Fruit fly (Drosophila melanogaster): ENCODE data around the gene Agpat1.

The Agpat1 gene

DNA sequence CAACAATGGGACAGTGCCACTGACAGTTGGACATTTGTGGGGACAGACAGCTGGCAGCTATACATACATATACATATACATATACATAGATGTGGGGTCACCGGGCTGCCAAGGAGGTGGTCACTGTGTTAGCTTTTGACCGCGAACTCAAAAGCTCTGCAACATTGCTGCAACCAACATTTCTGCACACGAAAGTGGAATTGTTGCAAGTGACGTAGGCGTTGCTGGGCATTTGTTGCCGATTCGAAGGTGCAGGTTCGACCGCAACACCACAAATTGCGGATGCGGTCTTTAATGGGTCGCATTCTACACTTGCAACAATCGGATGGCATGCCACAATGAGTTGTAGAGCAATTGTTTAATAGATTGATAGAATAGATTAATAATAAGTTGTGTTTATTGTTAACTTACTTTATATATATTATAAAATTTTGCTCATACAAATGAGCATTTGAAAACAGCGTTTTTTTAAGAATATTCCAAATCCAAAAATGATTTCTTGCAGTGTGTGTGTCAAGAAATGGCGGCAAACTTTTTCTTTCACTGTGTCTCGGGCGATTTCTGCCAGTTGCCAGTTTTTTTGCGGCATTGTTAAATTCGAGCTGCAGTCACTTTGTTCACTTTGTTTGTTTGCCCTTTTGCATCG, 12.8 kb downstream of the Agpat1 start:
- no peak for TF ChIP-seq Lpt (GFP tag; optimal IDR thresholded peaks at IDR 0.05)
- no peak for TF ChIP-seq lz (GFP tag; optimal IDR thresholded peaks at IDR 0.05)
- TF ChIP-seq Hr4 (GFP tag; optimal IDR thresholded peaks at IDR 0.05): peak; percentile 23
- peak; percentile 3 for TF ChIP-seq fd59A (GFP tag; optimal IDR thresholded peaks at IDR 0.05)
- no peak for TF ChIP-seq CG15336 (GFP tag; IDR thresholded peaks at IDR 0.05)
- TF ChIP-seq fd85E (GFP tag; optimal IDR thresholded peaks at IDR 0.05): no peak
- TF ChIP-seq salr (GFP tag; optimal IDR thresholded peaks at IDR 0.05): no peak
- TF ChIP-seq Sox14 (GFP tag; optimal IDR thresholded peaks at IDR 0.05): no peak
- no peak for TF ChIP-seq svp (GFP tag)
- no peak for TF ChIP-seq CG9139 (GFP tag; optimal IDR thresholded peaks at IDR 0.05)
- TF ChIP-seq Sox102F (GFP tag; optimal IDR thresholded peaks at IDR 0.05): no peak
- peak; percentile 25 for TF ChIP-seq achi (GFP tag; optimal IDR thresholded peaks at IDR 0.05)
- TF ChIP-seq CG8119 (GFP tag; IDR thresholded peaks at IDR 0.05): 0 out of 3 replicates have a peak, but pooled peaks have one; percentile 30
- no peak for TF ChIP-seq Eip93F (GFP tag; optimal IDR thresholded peaks at IDR 0.05)
- TF ChIP-seq CG10669 (GFP tag; optimal IDR thresholded peaks at IDR 0.05): peak; percentile 27
- no peak for TF ChIP-seq CG31627 (GFP tag; optimal IDR thresholded peaks at IDR 0.05)
- no peak for TF ChIP-seq Sox15 (GFP tag; optimal IDR thresholded peaks at IDR 0.05)
- peak; percentile 19 for TF ChIP-seq Met (GFP tag; optimal IDR thresholded peaks at IDR 0.05)
- TF ChIP-seq Smox (GFP tag; optimal IDR thresholded peaks at IDR 0.05): peak; percentile 9
- TF ChIP-seq Gug (GFP tag; IDR thresholded peaks at IDR 0.05): peak; percentile 36; the same call in 1 of the 2 replicates
- TF ChIP-seq Eip78C (GFP tag): peak; percentile 81
- no peak for TF ChIP-seq Ets96B (tag; optimal IDR thresholded peaks at IDR 0.05)
- TF ChIP-seq fkh (GFP tag; optimal IDR thresholded peaks at IDR 0.05): no peak
- TF ChIP-seq CG10631 (GFP tag; optimal IDR thresholded peaks at IDR 0.05): peak; percentile 14
- peak; percentile 20 for TF ChIP-seq CG8632 (GFP tag; optimal IDR thresholded peaks at IDR 0.05)
- no peak for TF ChIP-seq dsx (GFP tag; optimal IDR thresholded peaks at IDR 0.05; ENCODE audit: poor library complexity, severe bottlenecking)
- TF ChIP-seq CG11762 (GFP tag; optimal IDR thresholded peaks at IDR 0.05; ENCODE audit: insufficient read depth): peak; percentile 0
- peak; percentile 7 for TF ChIP-seq cyc (GFP tag; optimal IDR thresholded peaks at IDR 0.05)
- no peak for TF ChIP-seq CG1621 (tag; optimal IDR thresholded peaks at IDR 0.05)
- no peak for TF ChIP-seq topi (GFP tag; optimal IDR thresholded peaks at IDR 0.05)
- no peak for TF ChIP-seq CG6792 (GFP tag; optimal IDR thresholded peaks at IDR 0.05)
- no peak for TF ChIP-seq Hr38 (GFP tag; optimal IDR thresholded peaks at IDR 0.05)
- TF ChIP-seq CG16779 (tag; optimal IDR thresholded peaks at IDR 0.05): no peak
- TF ChIP-seq Blimp-1 (GFP tag; optimal IDR thresholded peaks at IDR 0.05): no peak
- TF ChIP-seq eg (GFP tag; IDR thresholded peaks at IDR 0.05): no peak; the same call in 2 of the 3 replicates
- TF ChIP-seq CG3032 (tag; optimal IDR thresholded peaks at IDR 0.05): peak; percentile 13
- TF ChIP-seq CG34406 (GFP tag; optimal IDR thresholded peaks at IDR 0.05): peak; percentile 7
- TF ChIP-seq Ets21C (GFP tag; optimal IDR thresholded peaks at IDR 0.05): no peak
- TF ChIP-seq CG6854 (GFP tag; optimal IDR thresholded peaks at IDR 0.05): no peak
- TF ChIP-seq acj6 (GFP tag; optimal IDR thresholded peaks at IDR 0.05): peak; percentile 22
- TF ChIP-seq spab (GFP tag; optimal IDR thresholded peaks at IDR 0.05): no peak
- no peak for TF ChIP-seq dac (GFP tag; optimal IDR thresholded peaks at IDR 0.05)
- TF ChIP-seq vri (GFP tag; optimal IDR thresholded peaks at IDR 0.05): no peak
- peak; percentile 15 for TF ChIP-seq OdsH (GFP tag; optimal IDR thresholded peaks at IDR 0.05)
- no peak for TF ChIP-seq CG6163 (GFP tag; IDR thresholded peaks at IDR 0.05)
- TF ChIP-seq CG32006 (GFP tag; optimal IDR thresholded peaks at IDR 0.05): peak; percentile 63
- no peak for TF ChIP-seq Eip75B (GFP tag; optimal IDR thresholded peaks at IDR 0.05)
- TF ChIP-seq CG6808 (GFP tag; optimal IDR thresholded peaks at IDR 0.05): peak; percentile 20
- no peak for TF ChIP-seq CG11902 (GFP tag; optimal IDR thresholded peaks at IDR 0.05)
- TF ChIP-seq net (GFP tag; optimal IDR thresholded peaks at IDR 0.05): peak; percentile 17
- TF ChIP-seq CG7368 (GFP tag; optimal IDR thresholded peaks at IDR 0.05): no peak
